Worm (Caenorhabditis elegans): Measurements from ENCODE around the gene cwp-4.

- no peak for TF ChIP-seq ama-1 (optimal IDR thresholded peaks at IDR 0.05)
- TF ChIP-seq flt-1 (GFP tag; IDR thresholded peaks at IDR 0.05): no peak
- no peak for TF ChIP-seq ceh-13 (GFP tag; optimal IDR thresholded peaks at IDR 0.05)
- TF ChIP-seq B0310.2 (tag; optimal IDR thresholded peaks at IDR 0.05): no peak
- no peak for TF ChIP-seq tbx-37 (GFP tag; conservative IDR thresholded peaks at IDR 0.05)
- no peak for TF ChIP-seq hmbx-1 (tag; optimal IDR thresholded peaks at IDR 0.05)
- no peak for TF ChIP-seq scrt-1 (GFP tag; IDR thresholded peaks at IDR 0.05)
- no peak for TF ChIP-seq tra-4 (tag; optimal IDR thresholded peaks at IDR 0.05)
- no peak for TF ChIP-seq aly-1 (tag; optimal IDR thresholded peaks at IDR 0.05)
- no peak for TF ChIP-seq hmg-4 (GFP tag; optimal IDR thresholded peaks at IDR 0.05)
- TF ChIP-seq ceh-36 (tag; optimal IDR thresholded peaks at IDR 0.05): no peak
- no peak for TF ChIP-seq F13C5.2 (tag; optimal IDR thresholded peaks at IDR 0.05)
- no peak for TF ChIP-seq tbx-11 (GFP tag; IDR thresholded peaks at IDR 0.05)
These were observed 34.6 kb upstream of the cwp-4 start, which contains the start of gene srr-4 for ce11 chrV:5018810-5019274.

All from whole organism, early embryonic.